Fruit fly (Drosophila melanogaster): ENCODE measurements around the gene RhoBTB.

RhoBTB gene

DNA sequence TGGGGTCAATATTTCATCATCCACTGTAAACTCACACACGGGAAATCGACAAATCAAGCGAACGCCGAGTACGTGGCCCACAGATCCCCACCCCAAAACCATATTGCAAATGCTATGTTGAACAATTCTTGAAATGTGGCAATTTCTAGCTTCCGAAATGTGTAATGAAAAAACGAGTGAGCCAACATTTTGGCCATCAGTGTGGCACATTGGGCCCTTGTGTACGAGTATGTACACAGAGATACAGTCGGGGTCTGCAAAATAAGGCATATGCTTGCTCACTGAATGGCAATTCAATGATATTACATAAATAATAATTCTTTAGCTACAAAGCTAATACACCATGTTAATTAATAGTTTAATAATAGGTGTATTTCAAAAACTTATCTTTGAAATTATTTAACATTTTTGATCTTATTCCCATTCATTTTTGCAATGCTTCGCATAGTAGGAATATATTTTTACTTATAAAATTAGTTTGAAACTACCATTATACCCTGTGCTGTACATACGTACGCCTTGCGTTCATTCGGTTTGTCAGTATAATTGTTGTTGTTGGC lies 23.6 kb downstream of the RhoBTB start (continued):
- TF ChIP-seq CG3919 (GFP tag; optimal IDR thresholded peaks at IDR 0.05) (peak; percentile 93), Lpt (GFP tag; optimal IDR thresholded peaks at IDR 0.05) (peak; percentile 90), eg (GFP tag; IDR thresholded peaks at IDR 0.05) (peak; percentile 87), net (GFP tag; optimal IDR thresholded peaks at IDR 0.05) (peak; percentile 95), Met (GFP tag; optimal IDR thresholded peaks at IDR 0.05) (peak; percentile 92), svp (GFP tag) (peak; percentile 95), Eip78C (GFP tag) (peak; percentile 99), CG11902 (GFP tag; optimal IDR thresholded peaks at IDR 0.05) (peak; percentile 88), CG6276 (GFP tag; optimal IDR thresholded peaks at IDR 0.05) (peak; percentile 93), CG15336 (GFP tag; IDR thresholded peaks at IDR 0.05) (peak; percentile 92), Blimp-1 (GFP tag; optimal IDR thresholded peaks at IDR 0.05) (peak; percentile 75), Sox14 (GFP tag; optimal IDR thresholded peaks at IDR 0.05) (peak; percentile 95), CG6854 (GFP tag; optimal IDR thresholded peaks at IDR 0.05) (peak; percentile 75), CG6808 (GFP tag; optimal IDR thresholded peaks at IDR 0.05) (peak; percentile 89), CG8632 (GFP tag; optimal IDR thresholded peaks at IDR 0.05) (peak; percentile 91), achi (GFP tag; optimal IDR thresholded peaks at IDR 0.05) (peak; percentile 92), CG10669 (GFP tag; optimal IDR thresholded peaks at IDR 0.05) (peak; percentile 85), Hr4 (GFP tag; optimal IDR thresholded peaks at IDR 0.05) (peak; percentile 92)

DNA sequence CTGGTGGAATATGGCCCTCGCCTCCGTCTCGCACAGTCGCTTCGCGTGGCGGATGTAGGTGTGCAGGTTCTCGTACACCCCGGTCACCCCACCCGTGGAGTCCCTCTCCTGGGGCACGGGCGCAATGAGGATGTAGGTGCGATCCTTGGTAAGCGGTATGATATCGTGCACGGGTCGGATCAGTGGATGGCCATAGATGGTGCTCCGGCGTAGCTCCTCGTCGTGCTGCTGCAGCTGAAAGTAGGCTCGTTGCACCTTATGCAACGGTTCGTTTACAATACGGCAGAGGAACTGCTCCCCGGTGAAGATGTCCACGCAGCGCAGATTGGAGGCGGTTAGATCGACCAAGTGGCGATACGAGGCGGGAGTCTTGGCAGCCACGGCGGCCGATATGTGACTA lies 24.5 kb downstream of the RhoBTB start:
- TF ChIP-seq OdsH (GFP tag; optimal IDR thresholded peaks at IDR 0.05), result no peak
- TF ChIP-seq Hr4 (GFP tag; optimal IDR thresholded peaks at IDR 0.05), result no peak
- no peak for TF ChIP-seq CG6854 (GFP tag; optimal IDR thresholded peaks at IDR 0.05)
- TF ChIP-seq Sox15 (GFP tag; optimal IDR thresholded peaks at IDR 0.05), result no peak
- TF ChIP-seq Ets96B (tag; optimal IDR thresholded peaks at IDR 0.05), result no peak
- no peak for TF ChIP-seq CG8119 (GFP tag; IDR thresholded peaks at IDR 0.05)
- TF ChIP-seq CG6276 (GFP tag; optimal IDR thresholded peaks at IDR 0.05), result no peak
- TF ChIP-seq CG11294 (GFP tag; IDR thresholded peaks at IDR 0.05), result no peak
- TF ChIP-seq Smox (GFP tag; optimal IDR thresholded peaks at IDR 0.05), result no peak
- TF ChIP-seq CG31627 (GFP tag; optimal IDR thresholded peaks at IDR 0.05), result no peak
- no peak for TF ChIP-seq CG4318 (GFP tag; optimal IDR thresholded peaks at IDR 0.05)
- TF ChIP-seq svp (GFP tag), result no peak
- TF ChIP-seq CG1621 (tag; optimal IDR thresholded peaks at IDR 0.05), result no peak

DNA sequence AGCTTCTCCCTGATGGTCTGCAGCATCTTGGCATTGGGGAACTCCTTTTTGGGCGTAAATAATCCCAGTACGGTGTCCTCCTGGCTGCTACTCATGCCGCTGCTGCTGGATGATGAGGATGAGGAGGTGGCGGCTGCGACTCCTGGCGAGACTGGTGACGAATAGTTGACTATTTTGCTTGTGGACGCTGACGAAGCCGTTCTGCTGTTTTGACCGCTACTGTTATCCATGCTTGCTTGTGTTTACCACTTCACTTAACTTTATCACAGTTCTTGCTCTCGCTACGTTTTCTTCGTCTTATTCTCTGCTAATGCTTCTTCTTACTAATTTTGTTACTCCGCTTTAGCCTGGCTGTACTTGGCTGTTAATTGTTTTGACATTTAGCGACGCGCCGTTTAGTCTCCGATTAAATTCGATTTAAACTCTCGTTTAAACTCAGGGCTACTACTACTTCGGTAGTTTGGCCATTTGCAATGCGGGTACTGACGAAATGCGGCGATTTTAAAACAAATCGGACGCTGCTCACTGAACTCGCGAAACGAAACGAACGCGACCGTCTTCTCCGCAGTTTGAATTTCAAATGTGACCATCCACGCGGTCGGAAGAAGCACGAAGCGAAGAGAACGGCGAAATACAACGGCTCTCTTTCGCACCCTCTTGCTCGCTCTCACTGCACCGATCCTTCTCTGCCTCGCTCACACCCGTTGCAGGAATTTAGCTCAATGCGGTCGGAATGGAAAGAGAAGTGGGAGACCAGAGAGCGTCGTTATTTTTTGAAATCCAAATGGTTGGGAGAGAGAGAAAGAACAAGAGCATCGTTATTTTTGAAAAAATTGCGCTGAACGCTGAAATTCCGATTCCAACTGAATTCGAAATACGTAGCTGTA lies 25.2 kb downstream of the RhoBTB start, which contains the start of gene trbl:
TSS of gene trbl (minus strand) at position 584 of the 887 bp plus-strand sequence.
- TF ChIP-seq CG6854 (GFP tag; optimal IDR thresholded peaks at IDR 0.05) (peak; percentile 66), topi (GFP tag; optimal IDR thresholded peaks at IDR 0.05) (no peak), Sox15 (GFP tag; optimal IDR thresholded peaks at IDR 0.05) (no peak), Sox14 (GFP tag; optimal IDR thresholded peaks at IDR 0.05) (peak; percentile 29), CG32006 (GFP tag; optimal IDR thresholded peaks at IDR 0.05) (no peak), ss (GFP tag; optimal IDR thresholded peaks at IDR 0.05) (peak; percentile 12 to 21), CG10669 (GFP tag; optimal IDR thresholded peaks at IDR 0.05) (no peak), CG6276 (GFP tag; optimal IDR thresholded peaks at IDR 0.05) (peak; percentile 19), CG1621 (tag; optimal IDR thresholded peaks at IDR 0.05) (peak; percentile 53), OdsH (GFP tag; optimal IDR thresholded peaks at IDR 0.05) (no peak), CG8319 (GFP tag; optimal IDR thresholded peaks at IDR 0.05) (no peak), CG6163 (GFP tag; IDR thresholded peaks at IDR 0.05) (peak; percentile 68), CG15336 (GFP tag; IDR thresholded peaks at IDR 0.05) (peak; percentile 35; the same call in 1 of the 2 replicates), dac (GFP tag; optimal IDR thresholded peaks at IDR 0.05) (no peak), eg (GFP tag; IDR thresholded peaks at IDR 0.05) (peak; percentile 60; the same call in 2 of the 3 replicates), fkh (GFP tag; optimal IDR thresholded peaks at IDR 0.05) (peak; percentile 27), CG16779 (tag; optimal IDR thresholded peaks at IDR 0.05) (peak; percentile 33), cyc (GFP tag; optimal IDR thresholded peaks at IDR 0.05) (no peak), salr (GFP tag; optimal IDR thresholded peaks at IDR 0.05) (no peak), CG11762 (GFP tag; optimal IDR thresholded peaks at IDR 0.05; ENCODE audit: insufficient read depth) (no peak), svp (GFP tag) (peak; percentile 73), CG3919 (GFP tag; optimal IDR thresholded peaks at IDR 0.05) (peak; percentile 30), Hr38 (GFP tag; optimal IDR thresholded peaks at IDR 0.05) (no peak), pdm3 (GFP tag; optimal IDR thresholded peaks at IDR 0.05) (no peak), Eip78C (GFP tag) (peak; percentile 48), achi (GFP tag; optimal IDR thresholded peaks at IDR 0.05) (peak; percentile 15), Blimp-1 (GFP tag; optimal IDR thresholded peaks at IDR 0.05) (no peak), net (GFP tag; optimal IDR thresholded peaks at IDR 0.05) (peak; percentile 58), Met (GFP tag; optimal IDR thresholded peaks at IDR 0.05) (no peak), dsx (GFP tag; optimal IDR thresholded peaks at IDR 0.05; ENCODE audit: poor library complexity, severe bottlenecking) (peak; percentile 62), CG8119 (GFP tag; IDR thresholded peaks at IDR 0.05) (peak; percentile 40; the same call in 2 of the 3 replicates), Ets96B (tag; optimal IDR thresholded peaks at IDR 0.05) (no peak), CG6808 (GFP tag; optimal IDR thresholded peaks at IDR 0.05) (peak; percentile 18), CG8632 (GFP tag; optimal IDR thresholded peaks at IDR 0.05) (no peak)
